Worm (Caenorhabditis elegans): Measurements from ENCODE around the gene T19H5.4.

ce11 chrII:9466095-9466494 is 21.1 kb downstream of the T19H5.4 start, which contains the start of gene chil-22:
- TF ChIP-seq unc-62 (GFP tag; optimal IDR thresholded peaks at IDR 0.05), result no peak
- TF ChIP-seq lin-13 (GFP tag; optimal IDR thresholded peaks at IDR 0.05), result no peak
- TF ChIP-seq ama-1 (optimal IDR thresholded peaks at IDR 0.05), result no peak
- no peak for TF ChIP-seq snpc-4 (tag; optimal IDR thresholded peaks at IDR 0.05)
- TF ChIP-seq ceh-82 (tag; optimal IDR thresholded peaks at IDR 0.05), result no peak
- no peak for TF ChIP-seq R02D3.7 (tag; optimal IDR thresholded peaks at IDR 0.05)
- no peak for TF ChIP-seq sma-3 (GFP tag; optimal IDR thresholded peaks at IDR 0.05)
- no peak for TF ChIP-seq fos-1 (tag; optimal IDR thresholded peaks at IDR 0.05)
